Worm (Caenorhabditis elegans): ENCODE data around the gene srd-66.

Gene srd-66

DNA sequence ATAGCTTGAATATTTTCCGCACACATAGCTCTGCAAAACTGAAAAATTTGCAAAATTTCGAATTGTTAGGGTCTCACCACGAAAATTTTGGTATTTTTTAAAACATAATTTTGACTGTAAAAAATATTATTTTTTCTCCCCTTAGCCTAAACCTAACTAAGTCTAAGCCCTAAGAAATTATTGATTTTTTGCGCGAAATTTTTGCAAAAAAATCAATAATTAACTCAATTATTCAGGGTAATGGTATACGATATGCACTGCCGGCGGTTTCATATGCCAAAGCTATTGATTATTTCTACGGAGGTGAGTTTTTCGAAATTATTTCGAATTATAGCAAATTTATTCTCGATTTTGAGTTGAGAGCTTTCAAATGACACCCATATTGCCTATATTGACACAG, 18.8 kb upstream of the srd-66 start:
- TF ChIP-seq lag-1 (GFP tag; IDR thresholded peaks at IDR 0.05) (no peak), lin-26 (GFP tag; IDR thresholded peaks at IDR 0.05) (no peak), mes-4 (tag; optimal IDR thresholded peaks at IDR 0.05) (no peak), tlf-1 (GFP tag; optimal IDR thresholded peaks at IDR 0.05) (no peak), snpc-4 (GFP tag; optimal IDR thresholded peaks at IDR 0.05) (no peak), snpc-4 (tag; optimal IDR thresholded peaks at IDR 0.05) (no peak), Y53F4B.3 (GFP tag; IDR thresholded peaks at IDR 0.05) (no peak), chd-7 (tag; optimal IDR thresholded peaks at IDR 0.05) (no peak), nfya-2 (GFP tag; IDR thresholded peaks at IDR 0.05) (no peak), ztf-25 (GFP tag; IDR thresholded peaks at IDR 0.05) (no peak)

DNA sequence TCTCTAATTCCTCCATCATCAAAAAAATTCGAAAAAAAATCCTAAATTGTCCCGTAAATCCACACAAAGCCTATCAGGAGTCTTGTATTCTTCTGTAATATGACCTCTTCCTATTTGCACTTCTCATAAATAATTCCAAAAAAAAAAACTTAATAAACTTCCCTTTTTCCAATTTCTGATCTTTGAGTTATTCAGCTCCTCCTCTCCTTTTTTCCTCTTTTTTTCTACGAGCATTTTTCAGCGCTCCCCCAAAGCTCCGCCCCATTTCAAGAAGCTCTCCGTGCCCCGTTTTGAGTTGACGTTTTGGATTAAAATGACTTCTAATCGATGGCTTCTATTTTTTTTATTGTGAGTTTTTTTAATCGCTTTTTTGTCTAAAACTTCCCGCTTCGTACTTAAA, 15.1 kb upstream of the srd-66 start, which contains the start of gene lgc-42:
Gene lgc-42 (plus strand): TSS at position 301 of the 400 bp plus-strand sequence.
- TF ChIP-seq snpc-1.1 (tag; optimal IDR thresholded peaks at IDR 0.05; ENCODE audit: insufficient read depth) = no peak
- no peak for TF ChIP-seq Y67H2A.10 (GFP tag; conservative IDR thresholded peaks at IDR 0.05)
- TF ChIP-seq ceh-58 (GFP tag; IDR thresholded peaks at IDR 0.05) = no peak
- TF ChIP-seq B0336.3 (GFP tag; IDR thresholded peaks at IDR 0.05) = no peak
- TF ChIP-seq efl-1 (GFP tag; optimal IDR thresholded peaks at IDR 0.05) = no peak
- TF ChIP-seq ceh-40 (GFP tag; IDR thresholded peaks at IDR 0.05) = no peak
- no peak for TF ChIP-seq fkh-3 (tag; optimal IDR thresholded peaks at IDR 0.05)
- TF ChIP-seq ekl-4 (GFP tag; IDR thresholded peaks at IDR 0.05) = no peak
- no peak for TF ChIP-seq ZK185.1 (tag; optimal IDR thresholded peaks at IDR 0.05; ENCODE audit: poor library complexity, severe bottlenecking)
- no peak for TF ChIP-seq ztf-18 (tag; optimal IDR thresholded peaks at IDR 0.05)
- no peak for TF ChIP-seq dox-1 (GFP tag; IDR thresholded peaks at IDR 0.05)
- TF ChIP-seq madf-8 (GFP tag; conservative IDR thresholded peaks at IDR 0.05) = no peak
- TF ChIP-seq ceh-79 (tag; optimal IDR thresholded peaks at IDR 0.05) = no peak
- TF ChIP-seq ztf-26 (tag; optimal IDR thresholded peaks at IDR 0.05) = no peak
- TF ChIP-seq Y53F4B.3 (GFP tag; IDR thresholded peaks at IDR 0.05) = no peak
- TF ChIP-seq F22D6.2 (tag; optimal IDR thresholded peaks at IDR 0.05) = no peak

DNA sequence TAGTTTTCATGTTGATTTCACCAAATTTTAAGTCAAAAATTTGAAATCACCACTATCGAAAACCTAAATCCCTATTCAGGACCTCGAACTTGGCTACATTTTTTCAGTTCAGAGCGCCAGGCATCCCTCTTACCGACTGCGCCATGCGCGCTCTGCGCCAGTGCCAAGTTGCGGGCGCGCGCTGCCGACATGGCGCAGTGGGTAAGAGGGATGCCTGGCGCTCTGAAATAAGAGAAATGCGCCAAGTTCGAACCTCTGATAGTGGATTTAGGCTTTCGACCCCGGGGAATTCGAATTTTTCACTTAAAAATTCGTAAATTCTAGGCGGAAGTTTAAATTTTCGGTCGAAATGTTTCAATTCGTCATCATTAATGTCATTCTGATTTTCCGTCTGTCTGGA, 7.5 kb upstream of the srd-66 start:
- TF ChIP-seq lsl-1 (GFP tag; optimal IDR thresholded peaks at IDR 0.05) = no peak
- peak; percentile 55; the same call in 1 of the 2 replicates for TF ChIP-seq egrh-3 (GFP tag; IDR thresholded peaks at IDR 0.05)
- TF ChIP-seq egl-18 (GFP tag; IDR thresholded peaks at IDR 0.05) = no peak
- TF ChIP-seq aptf-2 (GFP tag; conservative IDR thresholded peaks at IDR 0.05) = no peak

DNA sequence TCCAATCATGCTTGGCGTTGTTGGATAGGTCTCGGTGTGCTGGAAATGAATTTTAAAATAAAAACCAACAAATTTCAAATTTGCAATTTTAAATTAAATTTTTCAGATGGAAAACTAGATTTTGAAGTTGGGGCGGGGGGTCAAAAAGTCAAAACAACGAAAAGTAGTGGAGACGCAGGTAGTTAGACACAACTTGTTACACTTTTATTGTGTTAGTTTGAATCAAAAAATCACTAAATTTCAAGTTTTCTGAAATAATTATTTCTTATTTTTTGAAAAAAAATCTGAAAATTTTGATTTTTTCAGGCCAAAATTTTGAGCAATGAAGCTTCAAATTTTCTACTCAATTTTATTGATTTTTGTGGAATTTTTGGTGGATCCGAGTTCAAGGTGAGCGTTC, 5.2 kb upstream of the srd-66 start, which contains the start of gene Y39A3B.8:
Gene Y39A3B.8 (plus strand): TSS at position 301 of the 400 bp plus-strand sequence.
- no peak for TF ChIP-seq xnd-1 (tag; optimal IDR thresholded peaks at IDR 0.05)

DNA sequence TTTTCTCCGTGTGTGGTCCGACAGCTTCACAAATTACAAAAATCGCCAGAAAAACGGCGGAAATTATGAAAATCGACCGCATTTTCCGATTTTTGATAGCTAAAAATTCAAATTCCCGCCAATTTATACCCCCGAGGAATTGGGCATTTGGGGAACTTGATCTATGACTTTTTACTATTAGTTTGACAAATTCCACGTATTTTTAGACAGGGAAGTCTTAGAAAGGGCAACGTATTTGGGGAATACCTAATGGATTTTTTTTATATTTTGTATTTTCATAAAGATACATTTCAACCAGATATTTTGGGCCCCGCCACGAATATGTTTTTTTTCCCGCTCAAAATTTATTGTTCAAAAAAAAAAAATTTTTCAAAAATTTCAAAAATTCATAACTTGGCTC, 2.4 kb upstream of the srd-66 start, which contains the start of gene Y39A3B.7:
Gene Y39A3B.7 (minus strand): TSS at position 101 of the 400 bp plus-strand sequence.
- TF ChIP-seq Y53G8AR.9 (GFP tag; conservative IDR thresholded peaks at IDR 0.05) = no peak
- TF ChIP-seq Y67H2A.10 (GFP tag; conservative IDR thresholded peaks at IDR 0.05) = no peak
- TF ChIP-seq snpc-1.3 (tag; optimal IDR thresholded peaks at IDR 0.05; ENCODE audit: insufficient read depth) = no peak
- no peak for TF ChIP-seq lin-54 (GFP tag; optimal IDR thresholded peaks at IDR 0.05)
- no peak for TF ChIP-seq die-1 (tag; optimal IDR thresholded peaks at IDR 0.05)
- TF ChIP-seq hmg-1.2 (GFP tag; IDR thresholded peaks at IDR 0.05) = no peak
- no peak for TF ChIP-seq F49E8.2 (tag; optimal IDR thresholded peaks at IDR 0.05; ENCODE audit: insufficient read depth)
- TF ChIP-seq ztf-28 (GFP tag; IDR thresholded peaks at IDR 0.05) = no peak
- no peak for TF ChIP-seq B0035.1 (tag; optimal IDR thresholded peaks at IDR 0.05)
- no peak for TF ChIP-seq nfya-2 (GFP tag; IDR thresholded peaks at IDR 0.05)
- no peak for TF ChIP-seq lin-40 (tag; optimal IDR thresholded peaks at IDR 0.05)
- TF ChIP-seq F23B12.7 (tag; optimal IDR thresholded peaks at IDR 0.05; ENCODE audit: insufficient read depth) = no peak
- TF ChIP-seq mcd-1 (GFP tag; IDR thresholded peaks at IDR 0.05) = no peak
